Worm (Caenorhabditis elegans): Measurements from ENCODE around the gene sas-5.

The sas-5 gene

ce11 chrV:11649254-11649653 lies 38.7 kb downstream of the sas-5 start:
- TF ChIP-seq sma-9 (GFP tag; optimal IDR thresholded peaks at IDR 0.05) (peak; percentile 89), sma-9 (tag; optimal IDR thresholded peaks at IDR 0.05) (no peak), aly-2 (tag; optimal IDR thresholded peaks at IDR 0.05) (no peak), sma-3 (GFP tag; optimal IDR thresholded peaks at IDR 0.05) (peak; percentile 55), alr-1 (tag; optimal IDR thresholded peaks at IDR 0.05) (no peak), crh-2 (tag; optimal IDR thresholded peaks at IDR 0.05) (peak; percentile 43), snpc-4 (tag; optimal IDR thresholded peaks at IDR 0.05) (no peak)

- no peak for TF ChIP-seq mab-5 (tag; optimal IDR thresholded peaks at IDR 0.05)
- TF ChIP-seq nhr-23 (tag; optimal IDR thresholded peaks at IDR 0.05), result no peak
- peak; percentile 27 for TF ChIP-seq sma-3 (GFP tag; optimal IDR thresholded peaks at IDR 0.05)
- no peak for TF ChIP-seq aly-2 (tag; optimal IDR thresholded peaks at IDR 0.05)
- TF ChIP-seq ztf-1 (GFP tag; conservative IDR thresholded peaks at IDR 0.05), result no peak
- no peak for TF ChIP-seq nhr-129 (tag; optimal IDR thresholded peaks at IDR 0.05)
- no peak for TF ChIP-seq nhr-11 (tag; optimal IDR thresholded peaks at IDR 0.05)
- TF ChIP-seq nhr-10 (tag; optimal IDR thresholded peaks at IDR 0.05), result no peak
- TF ChIP-seq lin-11 (tag; optimal IDR thresholded peaks at IDR 0.05), result no peak
- TF ChIP-seq sem-4 (tag; optimal IDR thresholded peaks at IDR 0.05), result no peak
- TF ChIP-seq ama-1 (optimal IDR thresholded peaks at IDR 0.05), result no peak
- TF ChIP-seq crh-2 (tag; optimal IDR thresholded peaks at IDR 0.05), result peak; percentile 48
- TF ChIP-seq fos-1 (tag; optimal IDR thresholded peaks at IDR 0.05), result peak; percentile 79
- peak; percentile 50 for TF ChIP-seq F13H6.1 (tag; optimal IDR thresholded peaks at IDR 0.05)
- TF ChIP-seq lin-13 (GFP tag; optimal IDR thresholded peaks at IDR 0.05), result no peak
- no peak for TF ChIP-seq skn-1 (tag; optimal IDR thresholded peaks at IDR 0.05)
- no peak for TF ChIP-seq nhr-237 (tag; optimal IDR thresholded peaks at IDR 0.05)
- TF ChIP-seq mbf-1 (tag; optimal IDR thresholded peaks at IDR 0.05), result no peak
- TF ChIP-seq snpc-4 (tag; optimal IDR thresholded peaks at IDR 0.05), result no peak
- no peak for TF ChIP-seq mdl-1 (tag; optimal IDR thresholded peaks at IDR 0.05)
- no peak for TF ChIP-seq unc-55 (GFP tag; optimal IDR thresholded peaks at IDR 0.05)
- TF ChIP-seq zag-1 (tag; optimal IDR thresholded peaks at IDR 0.05), result no peak
- peak; percentile 6 for TF ChIP-seq gmeb-1 (tag; optimal IDR thresholded peaks at IDR 0.05)
- peak; percentile 82 for TF ChIP-seq sma-9 (GFP tag; optimal IDR thresholded peaks at IDR 0.05)
- TF ChIP-seq sma-9 (tag; optimal IDR thresholded peaks at IDR 0.05), result no peak
- no peak for TF ChIP-seq R02D3.7 (tag; optimal IDR thresholded peaks at IDR 0.05)
- TF ChIP-seq ztf-4 (tag; optimal IDR thresholded peaks at IDR 0.05), result no peak
- TF ChIP-seq unc-62 (GFP tag; optimal IDR thresholded peaks at IDR 0.05), result no peak
These were observed 40.2 kb downstream of the sas-5 start, which contains the start of gene zip-10 for ce11 chrV:11650720-11651119. Gene zip-10 (minus strand): TSS chrV:11650762.

ce11 chrV:11653095-11653494 lies 42.6 kb downstream of the sas-5 start:
- no peak for TF ChIP-seq ztf-11 (tag; optimal IDR thresholded peaks at IDR 0.05)
- TF ChIP-seq R02D3.7 (tag; optimal IDR thresholded peaks at IDR 0.05), result no peak
- no peak for TF ChIP-seq nhr-6 (tag; optimal IDR thresholded peaks at IDR 0.05)
- TF ChIP-seq C34F6.9 (tag; optimal IDR thresholded peaks at IDR 0.05), result no peak
- TF ChIP-seq nhr-21 (tag; optimal IDR thresholded peaks at IDR 0.05), result no peak
- no peak for TF ChIP-seq mab-5 (tag; optimal IDR thresholded peaks at IDR 0.05)
- no peak for TF ChIP-seq lin-11 (tag; optimal IDR thresholded peaks at IDR 0.05)
- no peak for TF ChIP-seq peb-1 (tag; optimal IDR thresholded peaks at IDR 0.05)
- no peak for TF ChIP-seq nhr-23 (tag; optimal IDR thresholded peaks at IDR 0.05)
- no peak for TF ChIP-seq lin-13 (GFP tag; optimal IDR thresholded peaks at IDR 0.05)
- no peak for TF ChIP-seq sma-3 (GFP tag; optimal IDR thresholded peaks at IDR 0.05)
- no peak for TF ChIP-seq mdl-1 (tag; optimal IDR thresholded peaks at IDR 0.05)
- no peak for TF ChIP-seq ceh-16 (tag; optimal IDR thresholded peaks at IDR 0.05)
- TF ChIP-seq elt-1 (tag; optimal IDR thresholded peaks at IDR 0.05), result no peak
- no peak for TF ChIP-seq blmp-1 (tag; optimal IDR thresholded peaks at IDR 0.05; ENCODE audit: insufficient read depth)
- TF ChIP-seq elt-3 (tag; optimal IDR thresholded peaks at IDR 0.05), result no peak
- TF ChIP-seq nhr-25 (tag; optimal IDR thresholded peaks at IDR 0.05), result no peak
- TF ChIP-seq unc-55 (GFP tag; optimal IDR thresholded peaks at IDR 0.05), result no peak

- TF ChIP-seq mbf-1 (tag; optimal IDR thresholded peaks at IDR 0.05) (no peak), fos-1 (tag; optimal IDR thresholded peaks at IDR 0.05) (no peak), sma-9 (GFP tag; optimal IDR thresholded peaks at IDR 0.05) (no peak), sma-9 (tag; optimal IDR thresholded peaks at IDR 0.05) (no peak), nhr-6 (tag; optimal IDR thresholded peaks at IDR 0.05) (no peak), elt-3 (tag; optimal IDR thresholded peaks at IDR 0.05) (no peak), unc-55 (GFP tag; optimal IDR thresholded peaks at IDR 0.05) (no peak)
These were observed 45.9 kb downstream of the sas-5 start for ce11 chrV:11656469-11656868.

Measured in whole organism, L2 larva.